Worm (Caenorhabditis elegans) whole organism, late embryonic: ENCODE data around the gene act-1.

Experiments
- ceh-48 ChIP-seq: sonication (generic microtip); optimal IDR thresholded peaks from 2 replicates; lab custom pipeline; 2016; ENCODE audit warnings: missing genetic modification characterization, inconsistent platforms, missing compliant biosample characterization
- elt-2 ChIP-seq: sonication (generic microtip); optimal IDR thresholded peaks from 2 replicates; lab custom pipeline; 2016; ENCODE audit warnings: missing genetic modification reagents, missing genetic modification characterization, missing compliant biosample characterization
- hlh-30 ChIP-seq: sonication (generic microtip); optimal IDR thresholded peaks from 2 replicates; lab custom pipeline; 2017; ENCODE audit warnings: antibody characterized with exemption, missing genetic modification characterization, missing compliant biosample characterization; ENCODE audit not compliant: insufficient read depth
- pag-3 ChIP-seq: sonication (generic microtip); optimal IDR thresholded peaks from 2 replicates; lab custom pipeline; 2016; ENCODE audit warnings: missing compliant biosample characterization, missing genetic modification characterization, borderline replicate concordance
- rnt-1 ChIP-seq: sonication (generic microtip); optimal IDR thresholded peaks from 2 replicates; lab custom pipeline; 2016; ENCODE audit warnings: missing genetic modification characterization, missing compliant biosample characterization

DNA sequence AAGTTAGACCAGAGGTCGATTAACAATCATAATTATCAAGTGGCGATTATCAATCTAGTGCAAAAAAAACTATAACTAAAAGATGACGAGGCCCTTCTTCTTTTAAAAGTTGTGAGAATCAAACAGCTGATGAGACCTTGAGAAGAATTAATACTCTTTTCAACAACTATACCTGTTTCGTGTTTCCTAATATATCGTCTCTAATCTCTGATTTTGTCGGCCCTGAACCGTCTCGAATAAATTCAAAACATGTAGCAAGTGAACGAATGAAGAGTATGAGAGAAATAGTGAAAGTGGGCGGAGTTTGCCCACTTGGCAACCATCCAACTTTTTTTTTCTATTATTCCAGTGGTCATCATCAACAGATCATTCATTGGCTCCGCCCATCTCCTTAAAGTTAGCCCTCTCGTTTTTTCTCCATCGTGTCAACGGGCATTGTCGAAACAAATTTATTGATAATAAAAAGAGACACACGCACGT lies 6.7 kb downstream of the act-1 start, which contains the start of gene Y42A5A.1:
- TF ChIP-seq ceh-48 (tag; lab: Kevin White, UChicago) (no peak), elt-2 (tag; lab: Kevin White, UChicago) (no peak), pag-3 (tag; lab: Kevin White, UChicago) (no peak), hlh-30 (tag; lab: Kevin White, UChicago) (no peak), rnt-1 (tag; lab: Kevin White, UChicago) (no peak)
